Fruit fly (Drosophila melanogaster): ENCODE measurements around the gene HGTX.

HGTX gene

DNA sequence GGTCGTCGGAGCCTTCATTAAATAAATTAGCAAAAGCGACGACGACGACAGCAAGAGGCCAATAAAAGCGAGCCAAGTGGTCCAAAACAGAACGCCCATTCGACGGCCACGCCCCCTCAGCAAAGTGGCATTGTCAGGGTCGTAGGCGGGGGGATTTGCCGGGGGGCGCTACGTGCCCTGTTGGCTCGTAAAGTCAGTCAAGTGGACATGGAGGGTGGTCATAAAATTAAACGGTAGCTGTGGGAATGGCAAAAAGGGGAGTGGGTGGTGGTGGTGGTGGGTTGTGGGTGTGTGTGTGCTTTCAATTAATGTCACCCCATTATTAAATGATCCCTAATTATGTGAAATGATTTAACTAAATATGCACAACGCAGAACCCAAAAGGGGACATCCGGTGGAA lies 8.4 kb downstream of the HGTX start (continued):
- TF ChIP-seq CG8388 (GFP tag; optimal IDR thresholded peaks at IDR 0.05), result no peak
- no peak for TF ChIP-seq CG7839 (tag; optimal IDR thresholded peaks at IDR 0.05)
- no peak for TF ChIP-seq D19A (tag; optimal IDR thresholded peaks at IDR 0.05)
- TF ChIP-seq luna (GFP tag; optimal IDR thresholded peaks at IDR 0.05), result no peak
- TF ChIP-seq lola (GFP tag; optimal IDR thresholded peaks at IDR 0.05), result no peak
- no peak for TF ChIP-seq BEAF-32 (GFP tag; optimal IDR thresholded peaks at IDR 0.05)
- TF ChIP-seq Dll (GFP tag; IDR thresholded peaks at IDR 0.05; ENCODE audit: partially characterized antibody), result no peak
- TF ChIP-seq CG2116 (GFP tag; optimal IDR thresholded peaks at IDR 0.05), result no peak
- TF ChIP-seq CG1792 (GFP tag; optimal IDR thresholded peaks at IDR 0.05), result no peak
- no peak for TF ChIP-seq Mad (GFP tag; optimal IDR thresholded peaks at IDR 0.05)
- TF ChIP-seq mam (GFP tag; optimal IDR thresholded peaks at IDR 0.05), result no peak
- 0 out of 3 replicates have a peak, but pooled peaks have one; percentile 6 for TF ChIP-seq otp (GFP tag; IDR thresholded peaks at IDR 0.05)
- TF ChIP-seq nerfin-1 (tag; optimal IDR thresholded peaks at IDR 0.05), result peak; percentile 49
- TF ChIP-seq Poxn (GFP tag; IDR thresholded peaks at IDR 0.05), result no peak
- 0 out of 3 replicates have a peak, but pooled peaks have one; percentile 31 for TF ChIP-seq z (GFP tag; IDR thresholded peaks at IDR 0.05)
- no peak for TF ChIP-seq hb (GFP tag; IDR thresholded peaks at IDR 0.05; ENCODE audit: partially characterized antibody)
- no peak for TF ChIP-seq jing (GFP tag; optimal IDR thresholded peaks at IDR 0.05)
- TF ChIP-seq CG3065 (GFP tag; optimal IDR thresholded peaks at IDR 0.05), result no peak
- TF ChIP-seq knrl (GFP tag; IDR thresholded peaks at IDR 0.05; ENCODE audit: partially characterized antibody), result no peak
- TF ChIP-seq CG1602 (GFP tag; optimal IDR thresholded peaks at IDR 0.05), result no peak
- no peak for TF ChIP-seq CG18764 (GFP tag; optimal IDR thresholded peaks at IDR 0.05)
- TF ChIP-seq Xrp1 (GFP tag; IDR thresholded peaks at IDR 0.05), result no peak
- no peak for TF ChIP-seq sna (GFP tag; IDR thresholded peaks at IDR 0.05; ENCODE audit: partially characterized antibody)
- TF ChIP-seq Dfd (GFP tag; optimal IDR thresholded peaks at IDR 0.05), result no peak
- peak; percentile 10 for TF ChIP-seq run (tag; optimal IDR thresholded peaks at IDR 0.05)
- no peak for TF ChIP-seq gfzf (GFP tag; optimal IDR thresholded peaks at IDR 0.05)
- no peak for TF ChIP-seq CG34422 (GFP tag; IDR thresholded peaks at IDR 0.05)
- TF ChIP-seq maf-S (GFP tag; optimal IDR thresholded peaks at IDR 0.05), result no peak
- no peak for TF ChIP-seq D (optimal IDR thresholded peaks at IDR 0.05)
- TF ChIP-seq D (GFP tag; optimal IDR thresholded peaks at IDR 0.05), result no peak
- TF ChIP-seq Kr (GFP tag; optimal IDR thresholded peaks at IDR 0.05), result no peak
- no peak for TF ChIP-seq Gsc (GFP tag; IDR thresholded peaks at IDR 0.05)
- TF ChIP-seq MTF-1 (GFP tag; optimal IDR thresholded peaks at IDR 0.05; ENCODE audit: borderline replicate concordance), result no peak
- TF ChIP-seq CG11247 (GFP tag; IDR thresholded peaks at IDR 0.05), result no peak
- no peak for TF ChIP-seq CG34376 (GFP tag; optimal IDR thresholded peaks at IDR 0.05)
- TF ChIP-seq sqz (GFP tag; optimal IDR thresholded peaks at IDR 0.05), result no peak
- TF ChIP-seq CG6254 (GFP tag; optimal IDR thresholded peaks at IDR 0.05), result no peak
- TF ChIP-seq CG12744 (GFP tag; optimal IDR thresholded peaks at IDR 0.05), result no peak
- no peak for TF ChIP-seq CG6272 (GFP tag; IDR thresholded peaks at IDR 0.05)
- TF ChIP-seq slp2 (GFP tag; optimal IDR thresholded peaks at IDR 0.05), result no peak
- TF ChIP-seq CG4328 (GFP tag; optimal IDR thresholded peaks at IDR 0.05), result no peak
- TF ChIP-seq CG11093 (GFP tag; IDR thresholded peaks at IDR 0.05), result no peak
- no peak for TF ChIP-seq Dek (tag; optimal IDR thresholded peaks at IDR 0.05)
- no peak for TF ChIP-seq CG10209 (GFP tag; optimal IDR thresholded peaks at IDR 0.05)
- 0 out of 2 replicates have a peak, but pooled peaks have one; percentile 37 for TF ChIP-seq seq (GFP tag; IDR thresholded peaks at IDR 0.05)
- TF ChIP-seq Lim3 (GFP tag; IDR thresholded peaks at IDR 0.05), result no peak
- no peak for TF ChIP-seq pnt (GFP tag; optimal IDR thresholded peaks at IDR 0.05)
- no peak for TF ChIP-seq mirr (GFP tag; optimal IDR thresholded peaks at IDR 0.05)
- no peak for TF ChIP-seq pb (GFP tag; optimal IDR thresholded peaks at IDR 0.05)
- no peak for TF ChIP-seq B-H2 (GFP tag; optimal IDR thresholded peaks at IDR 0.05)
- TF ChIP-seq Tbp (GFP tag; optimal IDR thresholded peaks at IDR 0.05), result no peak
- TF ChIP-seq Nf-YC (tag; optimal IDR thresholded peaks at IDR 0.05), result peak; percentile 77
